Worm (Caenorhabditis elegans): ENCODE results near the gene math-13.

math-13 gene

ce11 chrII:1870875-1871592 is 4.7 kb upstream of the math-13 start, which contains the start of gene math-10:
math-10 (plus strand) TSS chrII:1871542.
- TF ChIP-seq nhr-76 (tag; optimal IDR thresholded peaks at IDR 0.05): no peak
- no peak for TF ChIP-seq M03D4.4 (tag; optimal IDR thresholded peaks at IDR 0.05)
- TF ChIP-seq hlh-1 (tag; optimal IDR thresholded peaks at IDR 0.05): no peak
- TF ChIP-seq bed-3 (GFP tag; optimal IDR thresholded peaks at IDR 0.05): no peak
- TF ChIP-seq nhr-28 (tag; optimal IDR thresholded peaks at IDR 0.05): no peak
- TF ChIP-seq zip-8 (tag; optimal IDR thresholded peaks at IDR 0.05): no peak
- no peak for TF ChIP-seq unc-120 (tag; optimal IDR thresholded peaks at IDR 0.05; ENCODE audit: poor library complexity, severe bottlenecking)
- TF ChIP-seq ces-1 (GFP tag; optimal IDR thresholded peaks at IDR 0.05): no peak
- TF ChIP-seq mls-2 (tag; optimal IDR thresholded peaks at IDR 0.05): no peak
- no peak for TF ChIP-seq ztf-11 (tag; optimal IDR thresholded peaks at IDR 0.05)
- no peak for TF ChIP-seq lin-13 (tag; optimal IDR thresholded peaks at IDR 0.05)
- no peak for TF ChIP-seq sptf-1 (tag; optimal IDR thresholded peaks at IDR 0.05)
- no peak for TF ChIP-seq nhr-237 (tag; optimal IDR thresholded peaks at IDR 0.05)

ce11 chrII:1878663-1879062 is 2.9 kb downstream of the math-13 start, which contains the start of gene math-16:
math-16 (minus strand) TSS chrII:1878763.
- TF ChIP-seq lin-32 (GFP tag; optimal IDR thresholded peaks at IDR 0.05) (no peak), nhr-76 (tag; optimal IDR thresholded peaks at IDR 0.05) (no peak), snpc-4 (tag; optimal IDR thresholded peaks at IDR 0.05) (no peak)

DNA sequence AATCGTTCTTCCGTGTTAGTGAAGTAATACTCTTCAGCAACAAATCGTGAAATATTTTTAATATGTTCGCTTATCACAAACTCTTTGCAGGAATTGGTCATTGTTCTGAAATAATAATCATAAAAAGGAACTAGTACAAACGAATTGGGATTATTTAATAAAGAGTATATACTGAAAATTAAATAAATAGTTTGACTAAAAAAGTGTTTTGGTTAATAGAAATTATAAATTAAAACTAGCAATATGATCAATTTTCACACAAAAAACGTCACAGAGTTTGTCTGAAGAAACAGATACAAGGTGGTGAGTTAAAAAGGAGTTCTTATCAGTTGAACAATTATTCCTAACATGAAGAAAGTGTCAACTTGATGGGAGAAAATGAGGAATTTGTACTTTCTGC is 6.9 kb downstream of the math-13 start, which contains the start of gene math-5:
Gene math-5 (minus strand): TSS at position 101 of the 400 bp plus-strand sequence.
- TF ChIP-seq tbx-8 (GFP tag; optimal IDR thresholded peaks at IDR 0.05) (no peak), ztf-11 (tag; optimal IDR thresholded peaks at IDR 0.05) (no peak), nhr-237 (tag; optimal IDR thresholded peaks at IDR 0.05) (no peak), sem-2 (GFP tag; optimal IDR thresholded peaks at IDR 0.05) (no peak), nhr-12 (tag; optimal IDR thresholded peaks at IDR 0.05) (no peak), nhr-2 (tag; optimal IDR thresholded peaks at IDR 0.05) (no peak), flh-1 (GFP tag; optimal IDR thresholded peaks at IDR 0.05) (no peak), elt-1 (tag; optimal IDR thresholded peaks at IDR 0.05; ENCODE audit: borderline replicate concordance, insufficient read depth) (no peak), drap-1 (GFP tag; optimal IDR thresholded peaks at IDR 0.05) (no peak), mls-2 (tag; optimal IDR thresholded peaks at IDR 0.05) (no peak), bed-3 (GFP tag; optimal IDR thresholded peaks at IDR 0.05) (no peak), ceh-39 (tag; optimal IDR thresholded peaks at IDR 0.05) (no peak), zip-8 (tag; optimal IDR thresholded peaks at IDR 0.05) (no peak), pha-4 (tag; optimal IDR thresholded peaks at IDR 0.05) (no peak), ceh-83 (GFP tag; optimal IDR thresholded peaks at IDR 0.05) (no peak)

DNA sequence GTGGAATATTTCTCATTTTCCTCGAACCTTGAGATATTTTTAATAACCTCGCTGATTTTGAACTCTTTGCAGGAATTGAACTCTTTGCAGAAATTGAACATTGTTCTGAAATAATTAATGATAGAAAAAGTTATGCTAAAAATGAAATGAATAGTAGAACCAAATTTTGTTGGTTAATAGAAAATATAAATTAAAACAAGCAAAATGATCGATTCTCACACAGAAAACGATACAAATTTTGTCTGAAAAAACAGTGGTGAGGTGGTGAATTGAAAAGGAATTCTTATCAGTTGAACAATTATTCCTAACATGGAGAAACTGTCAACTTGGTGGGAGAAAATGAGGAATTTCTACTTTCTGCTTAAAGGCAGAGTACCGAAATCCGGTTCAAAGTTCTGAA is 8.9 kb downstream of the math-13 start, which contains the start of gene math-6:
Gene math-6 (minus strand): TSS at position 101 of the 400 bp plus-strand sequence.
- TF ChIP-seq ham-2 (GFP tag; optimal IDR thresholded peaks at IDR 0.05) (no peak), mls-2 (tag; optimal IDR thresholded peaks at IDR 0.05) (no peak), M03D4.4 (tag; optimal IDR thresholded peaks at IDR 0.05) (no peak), lin-13 (tag; optimal IDR thresholded peaks at IDR 0.05) (no peak), nhr-28 (tag; optimal IDR thresholded peaks at IDR 0.05) (no peak), unc-120 (tag; optimal IDR thresholded peaks at IDR 0.05; ENCODE audit: poor library complexity, severe bottlenecking) (no peak)

ce11 chrII:1886379-1886778 is 10.6 kb downstream of the math-13 start, which contains the start of gene math-7:
math-7 (minus strand) TSS chrII:1886479.
- TF ChIP-seq unc-39 (tag; optimal IDR thresholded peaks at IDR 0.05): no peak
- TF ChIP-seq ces-1 (GFP tag; optimal IDR thresholded peaks at IDR 0.05): no peak
- TF ChIP-seq drap-1 (GFP tag; optimal IDR thresholded peaks at IDR 0.05): no peak
- TF ChIP-seq cnd-1 (tag; optimal IDR thresholded peaks at IDR 0.05): no peak
- no peak for TF ChIP-seq tbx-8 (GFP tag; optimal IDR thresholded peaks at IDR 0.05)
- no peak for TF ChIP-seq unc-120 (tag; optimal IDR thresholded peaks at IDR 0.05; ENCODE audit: poor library complexity, severe bottlenecking)
- TF ChIP-seq lsy-2 (tag; optimal IDR thresholded peaks at IDR 0.05): no peak

DNA sequence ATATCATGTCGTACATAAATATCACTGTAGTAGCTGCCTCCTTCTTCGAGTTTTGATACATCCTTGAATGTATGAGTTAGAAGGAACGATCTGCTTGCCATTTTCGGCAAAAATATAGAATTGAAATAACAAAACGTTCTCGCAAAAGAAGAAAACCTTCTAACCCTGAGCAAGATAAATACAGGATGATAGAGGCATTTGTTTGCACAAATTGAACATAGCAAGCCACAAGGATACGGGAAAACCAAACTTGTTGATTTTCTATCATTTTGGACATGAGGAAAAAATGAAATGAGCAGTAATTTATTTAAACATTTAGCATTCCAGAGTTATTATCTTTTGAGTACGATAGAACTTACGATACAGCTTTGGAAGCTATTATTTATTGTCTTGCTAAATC is 13.3 kb downstream of the math-13 start, which contains the start of gene math-8:
Gene math-8 (minus strand): TSS at position 101 of the 400 bp plus-strand sequence.
- no peak for TF ChIP-seq ztf-11 (tag; optimal IDR thresholded peaks at IDR 0.05)
- no peak for TF ChIP-seq nhr-76 (tag; optimal IDR thresholded peaks at IDR 0.05)
- no peak for TF ChIP-seq elt-1 (tag; optimal IDR thresholded peaks at IDR 0.05; ENCODE audit: borderline replicate concordance, insufficient read depth)
- TF ChIP-seq ceh-43 (GFP tag; optimal IDR thresholded peaks at IDR 0.05): no peak
- TF ChIP-seq flh-1 (GFP tag; optimal IDR thresholded peaks at IDR 0.05): no peak
- TF ChIP-seq ceh-83 (GFP tag; optimal IDR thresholded peaks at IDR 0.05): no peak
- TF ChIP-seq nhr-237 (tag; optimal IDR thresholded peaks at IDR 0.05): no peak

All from whole organism, mixed stage, embryonic.